Fruit fly (Drosophila melanogaster) whole organism, prepupa: Measurements from ENCODE around the gene CG10589.

Experiments used
- CG10631 ChIP-seq: fragments of 200-800 bp; sonication (Bioruptor generic); optimal IDR thresholded peaks from 2 replicates; lab custom pipeline; 2016; ENCODE audit warnings: missing biosample characterization, missing genetic modification characterization
- CG11294 ChIP-seq: fragments of 200-800 bp; sonication (Bioruptor generic); IDR thresholded peaks from 2 replicates; pipeline ENCODE4 v1.3.6; 2022; ENCODE audit warnings: missing biosample characterization, missing genetic modification characterization
- CG11902 ChIP-seq: fragments of 200-800 bp; sonication (Bioruptor generic); optimal IDR thresholded peaks from 3 replicates; lab custom pipeline; 2016; ENCODE audit warnings: missing biosample characterization, missing genetic modification characterization
- CG15336 ChIP-seq: fragments of 200-800 bp; sonication (Bioruptor generic); IDR thresholded peaks from 2 replicates; pipeline ENCODE4 v1.3.6; 2022; ENCODE audit warnings: missing biosample characterization, missing genetic modification characterization
- CG1621 ChIP-seq: fragments of 200-800 bp; sonication (Bioruptor generic); optimal IDR thresholded peaks from 3 replicates; lab custom pipeline; 2018; ENCODE audit warnings: missing biosample characterization, mild to moderate bottlenecking, missing genetic modification characterization
- CG16779 ChIP-seq: fragments of 200-800 bp; sonication (Bioruptor generic); optimal IDR thresholded peaks from 3 replicates; lab custom pipeline; 2017; ENCODE audit warnings: missing biosample characterization, mild to moderate bottlenecking, missing genetic modification characterization
- CG3032 ChIP-seq: fragments of 200-800 bp; optimal IDR thresholded peaks from 2 replicates; lab custom pipeline; 2019; ENCODE audit warnings: missing biosample characterization, mild to moderate bottlenecking, missing genetic modification characterization, moderate library complexity
- CG32006 ChIP-seq: fragments of 200-800 bp; sonication (Bioruptor generic); optimal IDR thresholded peaks from 3 replicates; lab custom pipeline; 2017; ENCODE audit warnings: missing biosample characterization, mild to moderate bottlenecking, missing genetic modification characterization
- CG34406 ChIP-seq: fragments of 200-800 bp; sonication (Bioruptor generic); optimal IDR thresholded peaks from 3 replicates; lab custom pipeline; 2016; ENCODE audit warnings: missing biosample characterization, missing genetic modification characterization
- CG3919 ChIP-seq: fragments of 200-800 bp; sonication (Bioruptor generic); optimal IDR thresholded peaks from 3 replicates; lab custom pipeline; 2016; ENCODE audit warnings: missing biosample characterization, missing genetic modification characterization
- CG4318 ChIP-seq: fragments of 200-800 bp; sonication (Bioruptor generic); optimal IDR thresholded peaks from 3 replicates; lab custom pipeline; 2017; ENCODE audit warnings: missing biosample characterization, mild to moderate bottlenecking, missing genetic modification characterization
- CG6163 ChIP-seq: fragments of 200-800 bp; sonication (Bioruptor generic); IDR thresholded peaks from 3 replicates; pipeline ENCODE4 v1.3.6; 2022; ENCODE audit warnings: missing biosample characterization, missing genetic modification characterization
- CG6276 ChIP-seq: fragments of 200-800 bp; sonication (Bioruptor generic); optimal IDR thresholded peaks from 2 replicates; lab custom pipeline; 2017; ENCODE audit warnings: missing biosample characterization, mild to moderate bottlenecking, missing genetic modification characterization
- CG8119 ChIP-seq: fragments of 200-800 bp; sonication (Bioruptor generic); IDR thresholded peaks from 3 replicates; pipeline ENCODE4 v1.3.6; 2022; ENCODE audit warnings: missing biosample characterization, missing genetic modification characterization
- CG8319 ChIP-seq: fragments of 200-800 bp; sonication (Bioruptor generic); optimal IDR thresholded peaks from 3 replicates; lab custom pipeline; 2016; ENCODE audit warnings: missing biosample characterization, missing genetic modification characterization
- CG8632 ChIP-seq: fragments of 200-800 bp; sonication (Bioruptor generic); optimal IDR thresholded peaks from 3 replicates; lab custom pipeline; 2016; ENCODE audit warnings: missing biosample characterization, missing genetic modification characterization
- CG9139 ChIP-seq: fragments of 200-800 bp; sonication (Bioruptor generic); optimal IDR thresholded peaks from 3 replicates; lab custom pipeline; 2017; ENCODE audit warnings: missing biosample characterization, mild to moderate bottlenecking, missing genetic modification characterization
- Eip75B ChIP-seq: fragments of 200-800 bp; sonication (Bioruptor generic); optimal IDR thresholded peaks from 3 replicates; lab custom pipeline; 2016; ENCODE audit warnings: missing biosample characterization, missing genetic modification characterization
- Eip78C ChIP-seq: fragments of 200-800 bp; sonication (Bioruptor generic); peaks from one replicate; lab custom pipeline; 2016; ENCODE audit warnings: missing biosample characterization, missing genetic modification characterization
- Ets21C ChIP-seq: fragments of 200-800 bp; sonication (Bioruptor generic); optimal IDR thresholded peaks from 3 replicates; lab custom pipeline; 2016; ENCODE audit warnings: missing biosample characterization, missing genetic modification characterization
- Ets96B ChIP-seq: fragments of 200-800 bp; optimal IDR thresholded peaks from 2 replicates; lab custom pipeline; 2019; ENCODE audit warnings: missing biosample characterization, mild to moderate bottlenecking, missing genetic modification characterization, moderate library complexity
- Gug ChIP-seq: fragments of 200-800 bp; sonication (Bioruptor generic); IDR thresholded peaks from 2 replicates; pipeline ENCODE4 v1.3.6; 2022; ENCODE audit warnings: missing biosample characterization, missing genetic modification characterization
- Hr4 ChIP-seq: fragments of 200-800 bp; sonication (Bioruptor generic); optimal IDR thresholded peaks from 3 replicates; lab custom pipeline; 2016; ENCODE audit warnings: missing biosample characterization, missing genetic modification characterization
- Met ChIP-seq: fragments of 200-800 bp; sonication (Bioruptor generic); optimal IDR thresholded peaks from 3 replicates; lab custom pipeline; 2016; ENCODE audit warnings: missing biosample characterization, missing genetic modification characterization
- OdsH ChIP-seq: fragments of 200-800 bp; sonication (Bioruptor generic); optimal IDR thresholded peaks from 3 replicates; lab custom pipeline; 2016; ENCODE audit warnings: missing biosample characterization, missing genetic modification characterization
- Sox102F ChIP-seq: fragments of 200-800 bp; sonication (Bioruptor generic); optimal IDR thresholded peaks from 2 replicates; lab custom pipeline; 2016; ENCODE audit warnings: missing biosample characterization, mild to moderate bottlenecking, missing genetic modification characterization
- Sox14 ChIP-seq: fragments of 200-800 bp; sonication (Bioruptor generic); optimal IDR thresholded peaks from 3 replicates; lab custom pipeline; 2016; ENCODE audit warnings: missing biosample characterization, missing genetic modification characterization
- achi ChIP-seq: fragments of 200-800 bp; sonication (Bioruptor generic); optimal IDR thresholded peaks from 3 replicates; lab custom pipeline; 2016; ENCODE audit warnings: missing biosample characterization, missing genetic modification characterization
- acj6 ChIP-seq: fragments of 200-800 bp; sonication (Bioruptor generic); optimal IDR thresholded peaks from 3 replicates; lab custom pipeline; 2016; ENCODE audit warnings: missing biosample characterization, missing genetic modification characterization
- cyc ChIP-seq: fragments of 200-800 bp; sonication (Bioruptor generic); optimal IDR thresholded peaks from 3 replicates; lab custom pipeline; 2016; ENCODE audit warnings: missing biosample characterization, missing genetic modification characterization
- dsx ChIP-seq: fragments of 200-800 bp; optimal IDR thresholded peaks from 3 replicates; lab custom pipeline; 2019; ENCODE audit warnings: missing biosample characterization, mild to moderate bottlenecking, missing genetic modification characterization, moderate library complexity; ENCODE audit not compliant: poor library complexity, severe bottlenecking
- eg ChIP-seq: fragments of 200-800 bp; sonication (Bioruptor generic); IDR thresholded peaks from 3 replicates; pipeline ENCODE4 v1.3.6; 2022; ENCODE audit warnings: missing biosample characterization, missing genetic modification characterization
- esn ChIP-seq: fragments of 200-800 bp; sonication (Bioruptor generic); optimal IDR thresholded peaks from 2 replicates; lab custom pipeline; 2016; ENCODE audit warnings: missing biosample characterization, mild to moderate bottlenecking, missing genetic modification characterization, moderate library complexity
- fd59A ChIP-seq: fragments of 200-800 bp; sonication (Bioruptor generic); optimal IDR thresholded peaks from 2 replicates; lab custom pipeline; 2017; ENCODE audit warnings: missing biosample characterization, mild to moderate bottlenecking, missing genetic modification characterization, missing genetic modification reagents
- fd85E ChIP-seq: fragments of 200-800 bp; sonication (Bioruptor generic); optimal IDR thresholded peaks from 3 replicates; lab custom pipeline; 2016; ENCODE audit warnings: missing biosample characterization, missing genetic modification characterization
- fkh ChIP-seq: fragments of 200-800 bp; sonication (Bioruptor generic); optimal IDR thresholded peaks from 3 replicates; lab custom pipeline; 2017; ENCODE audit warnings: missing biosample characterization, mild to moderate bottlenecking, missing genetic modification characterization, moderate library complexity
- lz ChIP-seq: fragments of 200-800 bp; sonication (Bioruptor generic); optimal IDR thresholded peaks from 3 replicates; lab custom pipeline; 2016; ENCODE audit warnings: missing biosample characterization, missing genetic modification characterization
- net ChIP-seq: fragments of 200-800 bp; sonication (Bioruptor generic); optimal IDR thresholded peaks from 3 replicates; lab custom pipeline; 2016; ENCODE audit warnings: missing biosample characterization, missing genetic modification characterization
- pdm3 ChIP-seq: fragments of 200-800 bp; sonication (Bioruptor generic); optimal IDR thresholded peaks from 3 replicates; lab custom pipeline; 2016; ENCODE audit warnings: missing biosample characterization, missing genetic modification characterization
- salr ChIP-seq, 2 experiments: fragments of 200-800 bp; sonication (Bioruptor generic); optimal IDR thresholded peaks; 3 replicates each; lab custom pipeline; 2016 to 2018; ENCODE audit warnings: missing biosample characterization in 2 of 2, missing genetic modification characterization in 2 of 2, mild to moderate bottlenecking in 1 of 2
- spab ChIP-seq: fragments of 200-800 bp; sonication (Bioruptor generic); optimal IDR thresholded peaks from 2 replicates; lab custom pipeline; 2017; ENCODE audit warnings: missing biosample characterization, mild to moderate bottlenecking, missing genetic modification characterization, missing genetic modification reagents
- svp ChIP-seq: fragments of 200-800 bp; sonication (Bioruptor generic); peaks from one replicate; lab custom pipeline; 2016; ENCODE audit warnings: missing biosample characterization, missing genetic modification characterization
- topi ChIP-seq: fragments of 200-800 bp; sonication (Bioruptor generic); optimal IDR thresholded peaks from 3 replicates; lab custom pipeline; 2016; ENCODE audit warnings: missing biosample characterization, missing genetic modification characterization

CG10589 gene

dm6 chr3L:20917025-20917691, 10.5 kb upstream of the CG10589 start (continued):
- TF ChIP-seq Sox14 (GFP tag; lab: Kevin White, UChicago) (no peak), spab (GFP tag; lab: Kevin White, UChicago) (no peak), CG8119 (GFP tag; lab: Robert Waterston, UW) (no peak), CG32006 (GFP tag; lab: Kevin White, UChicago) (no peak), CG6276 (GFP tag; lab: Kevin White, UChicago) (no peak), acj6 (no peak), CG3032 (no peak), CG11902 (GFP tag; lab: Kevin White, UChicago) (no peak), CG8632 (GFP tag; lab: Kevin White, UChicago) (no peak), CG1621 (tag; lab: Kevin White, UChicago) (no peak), CG8319 (GFP tag; lab: Kevin White, UChicago) (no peak), eg (GFP tag; lab: Robert Waterston, UW) (no peak), CG16779 (tag; lab: Kevin White, UChicago) (no peak), fd85E (GFP tag; lab: Kevin White, UChicago) (no peak), OdsH (GFP tag; lab: Kevin White, UChicago) (no peak), CG4318 (no peak), CG6163 (GFP tag; lab: Robert Waterston, UW) (no peak), salr (GFP tag; optimal IDR thresholded peaks at IDR 0.05; lab: Kevin White, UChicago) (no peak), CG11294 (GFP tag; lab: Robert Waterston, UW) (no peak), dsx (peak; percentile 15), CG15336 (GFP tag; lab: Robert Waterston, UW) (no peak), Sox102F (GFP tag; lab: Kevin White, UChicago) (no peak), Ets96B (tag; lab: Kevin White, UChicago) (no peak), svp (peak; percentile 65), cyc (GFP tag; lab: Kevin White, UChicago) (peak; percentile 32), fd59A (GFP tag; lab: Kevin White, UChicago) (no peak), net (no peak)

- TF ChIP-seq Gug (GFP tag; lab: Robert Waterston, UW) (no peak), Sox14 (GFP tag; lab: Kevin White, UChicago) (peak; percentile 2), CG6276 (GFP tag; lab: Kevin White, UChicago) (peak; percentile 63), Eip75B (GFP tag; lab: Kevin White, UChicago) (peak; percentile 23), dsx (peak; percentile 3), CG4318 (peak; percentile 64), CG10631 (GFP tag; lab: Kevin White, UChicago) (peak; percentile 48), pdm3 (GFP tag; lab: Kevin White, UChicago) (peak; percentile 31), fkh (no peak), topi (no peak), OdsH (GFP tag; lab: Kevin White, UChicago) (peak; percentile 18), esn (GFP tag; lab: Kevin White, UChicago) (peak; percentile 39), eg (GFP tag; lab: Robert Waterston, UW) (peak; percentile 30; the same call in 1 of the 3 replicates), achi (GFP tag; lab: Kevin White, UChicago) (peak; percentile 52), CG3919 (GFP tag; lab: Kevin White, UChicago) (peak; percentile 14), fd59A (GFP tag; lab: Kevin White, UChicago) (peak; percentile 11), acj6 (no peak), CG15336 (GFP tag; lab: Robert Waterston, UW) (peak; percentile 55), svp (peak; percentile 61), salr (GFP tag; optimal IDR thresholded peaks at IDR 0.05; lab: Kevin White, UChicago) (no peak), CG32006 (GFP tag; lab: Kevin White, UChicago) (peak; percentile 78), Ets21C (GFP tag; lab: Kevin White, UChicago) (no peak), CG6163 (GFP tag; lab: Robert Waterston, UW) (0 out of 3 replicates have a peak, but pooled peaks have one; percentile 40), CG16779 (tag; lab: Kevin White, UChicago) (no peak), CG34406 (GFP tag; lab: Kevin White, UChicago) (peak; percentile 11), Hr4 (GFP tag; lab: Kevin White, UChicago) (peak; percentile 73), CG3032 (peak; percentile 5), lz (GFP tag; lab: Kevin White, UChicago) (peak; percentile 5), CG9139 (GFP tag; lab: Kevin White, UChicago) (no peak), Eip78C (GFP tag; lab: Kevin White, UChicago) (peak; percentile 80), Met (GFP tag; lab: Kevin White, UChicago) (no peak)
Observed at dm6 chr3L:20918945-20919344, 8.7 kb upstream of the CG10589 start.
